Worm (Caenorhabditis elegans): Measurements from ENCODE around the gene ttr-50.

DNA sequence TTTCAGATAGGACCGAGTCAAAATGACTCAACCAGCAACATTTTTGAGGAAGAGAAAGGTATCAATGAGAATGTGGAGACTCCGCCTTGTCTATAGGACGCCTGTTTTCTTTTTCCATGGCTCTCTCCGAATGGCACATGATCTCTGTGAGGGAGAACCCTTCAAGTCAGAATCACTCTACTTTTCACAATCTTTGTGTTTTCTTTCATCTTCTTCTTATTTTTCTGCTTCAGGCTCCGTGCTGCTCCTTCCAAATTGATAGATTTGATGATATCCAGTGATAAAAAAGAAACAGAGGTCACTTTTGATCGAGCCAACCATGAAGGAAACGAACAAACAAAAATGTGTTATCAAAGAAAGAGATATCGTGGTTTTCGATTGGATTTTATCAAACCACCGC is 8.2 kb upstream of the ttr-50 start, which contains the start of gene ZK809.8:
- TF ChIP-seq ceh-8 (GFP tag; optimal IDR thresholded peaks at IDR 0.05) = no peak
- no peak for TF ChIP-seq fkh-8 (tag; optimal IDR thresholded peaks at IDR 0.05)
- no peak for TF ChIP-seq nhr-11 (tag; optimal IDR thresholded peaks at IDR 0.05)
- no peak for TF ChIP-seq elt-2 (tag; optimal IDR thresholded peaks at IDR 0.05)
- no peak for TF ChIP-seq ces-1 (GFP tag; optimal IDR thresholded peaks at IDR 0.05)

All from whole organism, L1 larva.